Fruit fly (Drosophila melanogaster) Kc167 (cell line): ENCODE results near the gene CG4766.

Source experiments
- Myc ChIP-seq: fragments of >200 bp; optimal IDR thresholded peaks from 2 replicates; lab custom pipeline; 2017; ENCODE audit warnings: missing external identifiers
- h ChIP-seq: fragments of >200 bp; optimal IDR thresholded peaks from 3 replicates; lab custom pipeline; 2018; ENCODE audit warnings: missing external identifiers
- insv ChIP-seq: fragments of >200 bp; optimal IDR thresholded peaks from 3 replicates; lab custom pipeline; 2018; ENCODE audit warnings: missing external identifiers
- ttk ChIP-seq: sonication (Bioruptor generic); optimal IDR thresholded peaks from 2 replicates; lab custom pipeline; 2017; ENCODE audit warnings: missing external identifiers

- TF ChIP-seq insv (lab: Kevin White, UChicago) (no peak), Myc (lab: Kevin White, UChicago) (no peak), ttk (lab: Kevin White, UChicago) (no peak), h (lab: Kevin White, UChicago) (no peak)
Observed at dm6 chrX:6022090-6022489, 21.5 kb upstream of the CG4766 start.
